Fruit fly (Drosophila melanogaster) whole organism, prepupa: ENCODE measurements around the gene CG3984.

Experiments used
- Blimp-1 ChIP-seq: fragments of 200-800 bp; sonication (Bioruptor generic); optimal IDR thresholded peaks from 3 replicates; lab custom pipeline; 2017; ENCODE audit warnings: missing biosample characterization, missing genetic modification characterization, mild to moderate bottlenecking, moderate library complexity, missing genetic modification reagents
- CG34406 ChIP-seq: fragments of 200-800 bp; sonication (Bioruptor generic); optimal IDR thresholded peaks from 3 replicates; lab custom pipeline; 2016; ENCODE audit warnings: missing biosample characterization, missing genetic modification characterization
- OdsH ChIP-seq: fragments of 200-800 bp; sonication (Bioruptor generic); optimal IDR thresholded peaks from 3 replicates; lab custom pipeline; 2016; ENCODE audit warnings: missing biosample characterization, missing genetic modification characterization
- vri ChIP-seq: fragments of 200-800 bp; sonication (Bioruptor generic); optimal IDR thresholded peaks from 3 replicates; lab custom pipeline; 2016; ENCODE audit warnings: missing biosample characterization, mild to moderate bottlenecking, missing genetic modification characterization

- TF ChIP-seq CG34406 (GFP tag; lab: Kevin White, UChicago) (peak; percentile 28), Blimp-1 (peak; percentile 8), vri (GFP tag; lab: Kevin White, UChicago) (peak; percentile 61), OdsH (peak; percentile 14)
Observed at dm6 chr3R:15147038-15147744, 10.2 kb downstream of the CG3984 start, which contains the start of gene Glys.
